Fruit fly (Drosophila melanogaster) whole organism, adult: ENCODE results near the gene CG31493.

Experiments used
- CG11617 ChIP-seq: fragments of 200-800 bp; sonication (Bioruptor generic); optimal IDR thresholded peaks from 2 replicates; lab custom pipeline; 2017; ENCODE audit warnings: mild to moderate bottlenecking, missing biosample characterization, missing genetic modification reagents, missing genetic modification characterization
- CG12768 ChIP-seq: fragments of 200-800 bp; sonication (Bioruptor generic); optimal IDR thresholded peaks from 2 replicates; lab custom pipeline; 2017; ENCODE audit warnings: missing biosample characterization, missing genetic modification characterization, mild to moderate bottlenecking, moderate library complexity, missing genetic modification reagents
- CG7045 ChIP-seq: fragments of 200-800 bp; sonication (Bioruptor generic); optimal IDR thresholded peaks from 2 replicates; lab custom pipeline; 2017; ENCODE audit warnings: missing biosample characterization, mild to moderate bottlenecking, missing genetic modification characterization
- tj ChIP-seq: fragments of 200-800 bp; sonication (Bioruptor generic); optimal IDR thresholded peaks from 3 replicates; lab custom pipeline; 2017; ENCODE audit warnings: missing biosample characterization, mild to moderate bottlenecking, missing genetic modification characterization, moderate library complexity

dm6 chr3R:7124109-7124639, 7.2 kb upstream of the CG31493 start, which contains the start of the genes Alh and CG10098:
- TF ChIP-seq CG12768 (GFP tag; lab: Kevin White, UChicago) (peak; percentile 80), CG7045 (GFP tag; lab: Kevin White, UChicago) (peak; percentile 81), tj (GFP tag; lab: Kevin White, UChicago) (peak; percentile 69), CG11617 (GFP tag; lab: Kevin White, UChicago) (peak; percentile 90)
